Worm (Caenorhabditis elegans) whole organism, mixed stage, embryonic: ENCODE data around the gene cccp-1.

Source experiments
- bed-3 ChIP-seq: fragments of 200-800 bp; sonication (Bioruptor generic); optimal IDR thresholded peaks from 3 replicates; lab custom pipeline; 2018; ENCODE audit warnings: mild to moderate bottlenecking, missing genetic modification characterization, moderate library complexity, missing compliant biosample characterization
- blmp-1 ChIP-seq: fragments of 150-350 bp; optimal IDR thresholded peaks from 2 replicates; lab custom pipeline; 2014; ENCODE audit warnings: missing biosample characterization, missing genetic modification characterization
- ceh-83 ChIP-seq: fragments of 200-800 bp; sonication (Bioruptor generic); optimal IDR thresholded peaks from 2 replicates; lab custom pipeline; 2018; ENCODE audit warnings: mild to moderate bottlenecking, missing genetic modification characterization, missing compliant biosample characterization
- drap-1 ChIP-seq: fragments of 200-800 bp; sonication (Bioruptor generic); optimal IDR thresholded peaks from 3 replicates; lab custom pipeline; 2018; ENCODE audit warnings: mild to moderate bottlenecking, missing genetic modification characterization, missing compliant biosample characterization
- elt-3 ChIP-seq: fragments of 150-350 bp; optimal IDR thresholded peaks from 2 replicates; lab custom pipeline; 2014; ENCODE audit warnings: missing biosample characterization, missing genetic modification characterization
- mep-1 ChIP-seq: fragments of 150-350 bp; optimal IDR thresholded peaks from 2 replicates; lab custom pipeline; 2017; ENCODE audit warnings: missing biosample characterization, missing genetic modification reagents, missing genetic modification characterization, inconsistent platforms
- nhr-237 ChIP-seq: fragments of 150-350 bp; optimal IDR thresholded peaks from 2 replicates; lab custom pipeline; 2014; ENCODE audit warnings: missing biosample characterization, missing genetic modification characterization
- pha-4 ChIP-seq: fragments of 150-350 bp; optimal IDR thresholded peaks from 2 replicates; lab custom pipeline; 2018; ENCODE audit warnings: missing biosample characterization, missing genetic modification reagents, missing genetic modification characterization
- snpc-4 ChIP-seq: fragments of 150-350 bp; optimal IDR thresholded peaks from 2 replicates; lab custom pipeline; 2014; ENCODE audit warnings: missing biosample characterization, missing genetic modification characterization
- unc-39 ChIP-seq: fragments of 150-350 bp; optimal IDR thresholded peaks from 2 replicates; lab custom pipeline; 2014; ENCODE audit warnings: missing biosample characterization, missing genetic modification characterization
- unc-62 ChIP-seq: fragments of 150-350 bp; optimal IDR thresholded peaks from 2 replicates; lab custom pipeline; 2014; ENCODE audit warnings: missing biosample characterization, missing genetic modification reagents, missing genetic modification characterization
- ztf-11 ChIP-seq: fragments of 150-350 bp; optimal IDR thresholded peaks from 2 replicates; lab custom pipeline; 2014; ENCODE audit warnings: missing biosample characterization, missing genetic modification characterization

- TF ChIP-seq mep-1 (tag; lab: Kevin White, UChicago): no peak
- TF ChIP-seq unc-62: no peak
- no peak for TF ChIP-seq ztf-11
- no peak for TF ChIP-seq unc-39 (tag; lab: Kevin White, UChicago)
- no peak for TF ChIP-seq drap-1 (GFP tag; lab: Kevin White, UChicago)
- no peak for TF ChIP-seq bed-3 (GFP tag; lab: Kevin White, UChicago)
- TF ChIP-seq snpc-4 (tag; lab: Kevin White, UChicago): no peak
- no peak for TF ChIP-seq blmp-1
- no peak for TF ChIP-seq nhr-237 (tag; lab: Kevin White, UChicago)
- TF ChIP-seq elt-3: no peak
- no peak for TF ChIP-seq pha-4 (tag; lab: Kevin White, UChicago)
- TF ChIP-seq ceh-83 (GFP tag; lab: Kevin White, UChicago): no peak
These were observed 16.8 kb upstream of the cccp-1 start for ce11 chrIII:12455651-12456420.
